Worm (Caenorhabditis elegans): ENCODE results near the gene srg-33.

- TF ChIP-seq nhr-76 (tag; optimal IDR thresholded peaks at IDR 0.05), result no peak
- no peak for TF ChIP-seq unc-62 (GFP tag; optimal IDR thresholded peaks at IDR 0.05)
- TF ChIP-seq unc-39 (tag; optimal IDR thresholded peaks at IDR 0.05), result no peak
- TF ChIP-seq nhr-237 (tag; optimal IDR thresholded peaks at IDR 0.05), result no peak
- no peak for TF ChIP-seq M03D4.4 (tag; optimal IDR thresholded peaks at IDR 0.05)
- no peak for TF ChIP-seq nhr-12 (tag; optimal IDR thresholded peaks at IDR 0.05)
- TF ChIP-seq blmp-1 (tag; optimal IDR thresholded peaks at IDR 0.05), result no peak
- TF ChIP-seq pha-4 (tag; optimal IDR thresholded peaks at IDR 0.05), result no peak
- no peak for TF ChIP-seq drap-1 (GFP tag; optimal IDR thresholded peaks at IDR 0.05)
- TF ChIP-seq ces-1 (GFP tag; optimal IDR thresholded peaks at IDR 0.05), result no peak
- no peak for TF ChIP-seq elt-1 (tag; optimal IDR thresholded peaks at IDR 0.05; ENCODE audit: borderline replicate concordance, insufficient read depth)
- TF ChIP-seq mep-1 (tag; optimal IDR thresholded peaks at IDR 0.05), result peak; percentile 9
- TF ChIP-seq nhr-2 (tag; optimal IDR thresholded peaks at IDR 0.05), result no peak
- TF ChIP-seq nhr-28 (tag; optimal IDR thresholded peaks at IDR 0.05), result no peak
These were observed 9.2 kb downstream of the srg-33 start, which contains the start of gene W02D7.6 for ce11 chrV:8300935-8301535.
